Worm (Caenorhabditis elegans) whole organism, early embryonic: Measurements from ENCODE around the gene vwa-8.

ENCODE experiments used
- B0310.2 ChIP-seq: sonication (generic microtip); optimal IDR thresholded peaks from 2 replicates; lab custom pipeline; 2016; ENCODE audit warnings: mild to moderate bottlenecking, missing genetic modification characterization, missing compliant biosample characterization
- F13C5.2 ChIP-seq: sonication (generic microtip); optimal IDR thresholded peaks from 2 replicates; lab custom pipeline; 2017; ENCODE audit warnings: mild to moderate bottlenecking, missing genetic modification characterization, inconsistent platforms, missing compliant biosample characterization
- aly-1 ChIP-seq: sonication (generic microtip); optimal IDR thresholded peaks from 2 replicates; lab custom pipeline; 2016; ENCODE audit warnings: missing genetic modification characterization, missing compliant biosample characterization
- ama-1 ChIP-seq: fragments of 150-350 bp; optimal IDR thresholded peaks from 2 replicates; lab custom pipeline; 2014
- ceh-13 ChIP-seq: fragments of 200-800 bp; sonication (Bioruptor generic); optimal IDR thresholded peaks from 2 replicates; lab custom pipeline; 2018; ENCODE audit warnings: mild to moderate bottlenecking, missing genetic modification characterization, missing compliant biosample characterization
- ceh-36 ChIP-seq: sonication (generic microtip); optimal IDR thresholded peaks from 2 replicates; lab custom pipeline; 2016; ENCODE audit warnings: missing genetic modification characterization, inconsistent platforms, missing compliant biosample characterization
- ets-7 ChIP-seq: sonication (generic microtip); optimal IDR thresholded peaks from 2 replicates; lab custom pipeline; 2016; ENCODE audit warnings: missing genotype, missing genetic modification characterization, missing compliant biosample characterization
- flt-1 ChIP-seq: fragments of 200-800 bp; sonication (Bioruptor generic); IDR thresholded peaks from 2 replicates; pipeline ENCODE4 v1.3.6; 2022; ENCODE audit warnings: missing genetic modification characterization, missing compliant biosample characterization
- hmbx-1 ChIP-seq: sonication (generic microtip); optimal IDR thresholded peaks from 2 replicates; lab custom pipeline; 2016; ENCODE audit warnings: mild to moderate bottlenecking, missing genetic modification characterization, missing compliant biosample characterization
- hmg-4 ChIP-seq: fragments of 200-800 bp; sonication (Bioruptor generic); optimal IDR thresholded peaks from 2 replicates; lab custom pipeline; 2018; ENCODE audit warnings: mild to moderate bottlenecking, missing genetic modification characterization, missing compliant biosample characterization
- hnd-1 ChIP-seq: sonication (generic microtip); optimal IDR thresholded peaks from 2 replicates; lab custom pipeline; 2016; ENCODE audit warnings: missing genetic modification characterization, missing compliant biosample characterization
- pes-1 ChIP-seq: fragments of 200-800 bp; sonication (Bioruptor generic); IDR thresholded peaks from 2 replicates; pipeline ENCODE4 v1.3.6; 2022; ENCODE audit warnings: missing genetic modification reagents, missing genetic modification characterization, missing compliant biosample characterization
- scrt-1 ChIP-seq: fragments of 200-800 bp; sonication (Bioruptor generic); IDR thresholded peaks from 2 replicates; pipeline ENCODE4 v1.3.6; 2022; ENCODE audit warnings: missing genetic modification characterization, missing compliant biosample characterization
- sea-1 ChIP-seq: fragments of 200-800 bp; sonication (Bioruptor generic); conservative IDR thresholded peaks from 2 replicates; pipeline ENCODE4 v1.3.6; 2022; ENCODE audit warnings: missing genetic modification characterization, missing compliant biosample characterization
- tbx-11 ChIP-seq: fragments of 200-800 bp; sonication (Bioruptor generic); IDR thresholded peaks from 2 replicates; pipeline ENCODE4 v1.3.6; 2022; ENCODE audit warnings: missing genetic modification characterization, missing compliant biosample characterization
- tbx-37 ChIP-seq: fragments of 200-800 bp; sonication (Bioruptor generic); conservative IDR thresholded peaks from 2 replicates; pipeline ENCODE4 v1.3.6; 2022; ENCODE audit warnings: missing genetic modification reagents, missing genetic modification characterization, missing compliant biosample characterization
- tra-4 ChIP-seq: sonication (generic microtip); optimal IDR thresholded peaks from 2 replicates; lab custom pipeline; 2017; ENCODE audit warnings: missing genetic modification characterization, missing compliant biosample characterization

Gene vwa-8

DNA sequence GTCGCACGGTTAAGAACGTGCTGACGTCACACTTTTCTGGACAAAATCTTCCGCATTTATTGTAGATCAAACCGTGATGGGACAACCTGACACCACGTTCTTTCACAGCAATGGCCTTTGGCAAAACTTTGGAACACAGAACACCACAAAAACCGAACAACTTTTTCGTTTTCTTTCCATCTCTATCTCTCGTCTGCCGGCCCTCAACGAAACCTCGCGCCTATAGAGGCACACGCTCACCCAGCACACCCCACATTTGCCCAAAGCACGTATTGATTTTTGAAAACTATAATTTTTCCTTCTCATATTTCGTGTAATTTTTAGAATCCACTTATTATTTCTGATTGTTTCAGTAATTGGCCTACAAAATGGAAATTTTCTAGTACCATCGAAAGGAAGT is 50.6 kb downstream of the vwa-8 start:
- no peak for TF ChIP-seq tbx-37
- TF ChIP-seq ets-7 (tag; lab: Kevin White, UChicago), result no peak
- TF ChIP-seq flt-1, result no peak
- TF ChIP-seq hnd-1 (tag; lab: Kevin White, UChicago), result no peak
- TF ChIP-seq hmg-4 (GFP tag; lab: Kevin White, UChicago), result no peak
- no peak for TF ChIP-seq hmbx-1 (tag; lab: Kevin White, UChicago)
- TF ChIP-seq ceh-36 (tag; lab: Kevin White, UChicago), result no peak
- TF ChIP-seq ama-1 (lab: Kevin White, UChicago), result no peak
- TF ChIP-seq tbx-11 (GFP tag; lab: Robert Waterston, UW), result no peak
- no peak for TF ChIP-seq ceh-13 (GFP tag; lab: Kevin White, UChicago)
- no peak for TF ChIP-seq aly-1 (tag; lab: Kevin White, UChicago)
- no peak for TF ChIP-seq tra-4 (tag; lab: Kevin White, UChicago)
- no peak for TF ChIP-seq scrt-1 (GFP tag; lab: Robert Waterston, UW)
- no peak for TF ChIP-seq pes-1 (GFP tag; lab: Robert Waterston, UW)

DNA sequence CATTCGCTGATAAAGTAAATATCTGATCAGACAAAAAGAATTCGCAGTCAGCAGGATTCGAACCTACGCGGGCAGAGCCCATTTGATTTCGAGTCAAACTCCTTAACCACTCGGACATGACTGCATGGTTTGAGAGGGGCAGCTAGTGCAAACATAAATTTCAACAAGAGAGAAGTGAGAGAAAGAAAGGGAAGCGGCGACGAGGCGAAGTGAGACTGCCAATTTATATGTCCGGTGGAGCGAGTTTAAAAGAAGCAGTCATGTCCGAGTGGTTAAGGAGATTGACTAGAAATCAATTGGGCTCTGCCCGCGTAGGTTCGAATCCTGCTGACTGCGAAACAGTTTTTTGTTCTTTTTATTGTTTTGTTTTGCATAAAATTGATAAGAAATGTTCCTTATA is 55.1 kb downstream of the vwa-8 start:
- TF ChIP-seq ceh-36 (tag; lab: Kevin White, UChicago) (peak; percentile 93), scrt-1 (GFP tag; lab: Robert Waterston, UW) (peak; percentile 95), hmbx-1 (tag; lab: Kevin White, UChicago) (peak; percentile 53), tbx-37 (peak; percentile 95), sea-1 (GFP tag; lab: Robert Waterston, UW) (peak; percentile 94), ceh-13 (GFP tag; lab: Kevin White, UChicago) (peak; percentile 81), ets-7 (tag; lab: Kevin White, UChicago) (peak; percentile 91), flt-1 (peak; percentile 88), F13C5.2 (tag; lab: Kevin White, UChicago) (peak; percentile 96), hmg-4 (GFP tag; lab: Kevin White, UChicago) (peak; percentile 96), tbx-11 (GFP tag; lab: Robert Waterston, UW) (peak; percentile 95), aly-1 (tag; lab: Kevin White, UChicago) (peak; percentile 93), pes-1 (GFP tag; lab: Robert Waterston, UW) (peak; percentile 94), B0310.2 (tag; lab: Kevin White, UChicago) (peak; percentile 84), hnd-1 (tag; lab: Kevin White, UChicago) (peak; percentile 85)

DNA sequence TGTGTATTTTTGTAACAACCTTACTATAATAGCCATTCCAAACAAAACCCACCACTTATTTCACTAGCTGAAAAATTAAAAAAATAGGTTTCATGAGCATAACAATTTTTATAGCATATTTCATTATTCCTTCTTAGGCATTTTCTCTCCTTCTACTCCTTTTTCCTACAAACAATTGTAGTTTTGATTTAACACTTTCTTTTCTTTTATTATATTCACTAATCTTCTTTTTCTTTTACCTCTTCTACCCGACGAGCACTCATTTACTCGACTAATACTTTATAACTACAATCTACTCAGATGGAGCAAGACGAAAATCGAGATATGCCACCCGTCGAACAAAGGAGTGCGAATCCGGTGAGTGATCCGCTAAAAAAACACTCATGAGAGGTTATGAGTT is 57.0 kb downstream of the vwa-8 start, which contains the start of gene C53C7.3:
TSS of gene C53C7.3 (plus strand) at position 301 of the 400 bp plus-strand sequence.
- TF ChIP-seq flt-1 (no peak), F13C5.2 (tag; lab: Kevin White, UChicago) (no peak), ceh-13 (GFP tag; lab: Kevin White, UChicago) (no peak), hmbx-1 (tag; lab: Kevin White, UChicago) (no peak), tra-4 (tag; lab: Kevin White, UChicago) (no peak), tbx-11 (GFP tag; lab: Robert Waterston, UW) (no peak), tbx-37 (no peak), hmg-4 (GFP tag; lab: Kevin White, UChicago) (no peak), ama-1 (lab: Kevin White, UChicago) (no peak), scrt-1 (GFP tag; lab: Robert Waterston, UW) (no peak)
